Fruit fly (Drosophila melanogaster): ENCODE data around the gene GAA1.

GAA1 gene

dm6 chrX:5894529-5895487 lies 21.7 kb upstream of the GAA1 start (continued):
- no peak for TF ChIP-seq CG11695 (GFP tag; IDR thresholded peaks at IDR 0.05)
- TF ChIP-seq Six4 (GFP tag; optimal IDR thresholded peaks at IDR 0.05): no peak
- peak; percentile 30 for TF ChIP-seq CG10979 (tag; optimal IDR thresholded peaks at IDR 0.05)
- TF ChIP-seq Fer2 (tag; optimal IDR thresholded peaks at IDR 0.05): no peak
- no peak for TF ChIP-seq CG17568 (GFP tag; optimal IDR thresholded peaks at IDR 0.05)

dm6 chrX:5893165-5893564 lies 20.0 kb upstream of the GAA1 start:
- TF ChIP-seq Hey (tag; optimal IDR thresholded peaks at IDR 0.05) (peak; percentile 29), abd-A (tag; optimal IDR thresholded peaks at IDR 0.05) (peak; percentile 16), sqz (GFP tag; optimal IDR thresholded peaks at IDR 0.05) (peak; percentile 56), Neu2 (GFP tag; optimal IDR thresholded peaks at IDR 0.05; ENCODE audit: borderline replicate concordance) (no peak), row (GFP tag; IDR thresholded peaks at IDR 0.05) (no peak), MESR4 (GFP tag; optimal IDR thresholded peaks at IDR 0.05) (no peak), Atf-2 (GFP tag; optimal IDR thresholded peaks at IDR 0.05) (no peak), sens (GFP tag) (peak; percentile 46), CG8388 (GFP tag; optimal IDR thresholded peaks at IDR 0.05) (peak; percentile 26), Pdp1 (GFP tag; optimal IDR thresholded peaks at IDR 0.05) (peak in 1 of 2 experiments; percentile 29), twi (tag; optimal IDR thresholded peaks at IDR 0.05) (no peak), grn (GFP tag; optimal IDR thresholded peaks at IDR 0.05) (peak; percentile 31), CG13287 (GFP tag; IDR thresholded peaks at IDR 0.05; ENCODE audit: partially characterized antibody) (no peak), Nf-YC (tag; optimal IDR thresholded peaks at IDR 0.05) (peak; percentile 16), CG34376 (GFP tag; optimal IDR thresholded peaks at IDR 0.05) (peak; percentile 68), CG15479 (GFP tag; optimal IDR thresholded peaks at IDR 0.05) (no peak), sug (tag; optimal IDR thresholded peaks at IDR 0.05) (peak; percentile 76), exex (tag; optimal IDR thresholded peaks at IDR 0.05) (peak; percentile 97), gcm (GFP tag; optimal IDR thresholded peaks at IDR 0.05) (peak; percentile 87), CG17361 (GFP tag; IDR thresholded peaks at IDR 0.05) (peak; percentile 33; the same call in 1 of the 3 replicates), Hr51 (GFP tag; optimal IDR thresholded peaks at IDR 0.05) (no peak), mirr (GFP tag; optimal IDR thresholded peaks at IDR 0.05) (peak; percentile 57), al (GFP tag; IDR thresholded peaks at IDR 0.05) (no peak), CG18599 (GFP tag; optimal IDR thresholded peaks at IDR 0.05) (peak; percentile 8)

DNA sequence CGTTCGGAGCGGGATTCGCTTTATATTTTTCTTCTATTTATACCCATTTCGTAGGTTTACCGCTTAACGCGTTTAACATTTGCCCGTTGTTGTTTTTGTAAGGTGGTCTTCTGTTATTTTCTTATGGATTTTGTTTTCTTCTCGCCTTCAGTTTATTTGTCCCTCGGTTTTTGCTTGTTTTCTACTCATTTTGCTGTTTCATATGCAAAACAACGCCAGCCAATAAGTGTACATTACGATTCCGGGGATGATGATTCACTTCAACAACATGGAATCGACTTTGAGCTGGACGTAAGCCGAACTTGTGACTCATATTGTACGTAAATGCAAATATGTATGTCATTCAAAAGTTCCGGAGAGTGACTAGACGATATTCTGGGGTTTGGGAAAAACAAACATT lies 19.4 kb upstream of the GAA1 start:
- TF ChIP-seq nom (GFP tag; optimal IDR thresholded peaks at IDR 0.05): peak; percentile 67
- TF ChIP-seq CG14441 (GFP tag; IDR thresholded peaks at IDR 0.05): peak; percentile 26; the same call in 1 of the 2 replicates
- TF ChIP-seq Ets65A (GFP tag): peak; percentile 50
- no peak for TF ChIP-seq Opbp (GFP tag; IDR thresholded peaks at IDR 0.05; ENCODE audit: partially characterized antibody)
- no peak for TF ChIP-seq Rx (GFP tag; IDR thresholded peaks at IDR 0.05)

All from whole organism, embryonic.